Worm (Caenorhabditis elegans) whole organism, L3 larva: Measurements from ENCODE around the gene gon-4.
A peak's percentile ranks its signal among the peaks of the same experiment; 100 is the strongest.

Experiments used
- R02D3.7 ChIP-seq: fragments of 150-350 bp; optimal IDR thresholded peaks from 2 replicates; lab custom pipeline; 2014; ENCODE audit warnings: missing biosample characterization, missing genetic modification characterization
- aly-2 ChIP-seq: fragments of 150-350 bp; optimal IDR thresholded peaks from 2 replicates; lab custom pipeline; 2014; ENCODE audit warnings: missing biosample characterization, missing genetic modification characterization
- ceh-16 ChIP-seq: sonication (generic microtip); optimal IDR thresholded peaks from 2 replicates; lab custom pipeline; 2017; ENCODE audit warnings: missing biosample characterization, missing genetic modification characterization
- ceh-28 ChIP-seq: fragments of 150-350 bp; optimal IDR thresholded peaks from 2 replicates; lab custom pipeline; 2014; ENCODE audit warnings: missing biosample characterization, missing genetic modification reagents, missing genetic modification characterization
- egl-27 ChIP-seq: sonication (generic microtip); optimal IDR thresholded peaks from 4 replicates; lab custom pipeline; 2017; ENCODE audit warnings: missing biosample characterization, missing genetic modification reagents, missing genetic modification characterization
- egl-5 ChIP-seq: fragments of 150-350 bp; optimal IDR thresholded peaks from 2 replicates; lab custom pipeline; 2017; ENCODE audit warnings: missing biosample characterization, missing genetic modification reagents, missing genetic modification characterization, inconsistent platforms
- elt-2 ChIP-seq: sonication (generic microtip); optimal IDR thresholded peaks from 2 replicates; lab custom pipeline; 2016; ENCODE audit warnings: missing genetic modification reagents, mild to moderate bottlenecking, missing genetic modification characterization, missing compliant biosample characterization
- elt-3 ChIP-seq, 3 experiments: fragments of 150-350 bp in 1 of 3; sonication (generic microtip) in 2 of 3; optimal IDR thresholded peaks; 2 replicates in 2 of 3; 4 replicates in 1 of 3; lab custom pipeline; 2014 to 2017; ENCODE audit warnings: missing biosample characterization in 3 of 3, missing genetic modification characterization in 3 of 3
- eor-1 ChIP-seq, 2 experiments: fragments of 150-350 bp; optimal IDR thresholded peaks; 2 replicates each; lab custom pipeline; 2014 to 2018; ENCODE audit warnings: missing biosample characterization in 2 of 2, missing genetic modification characterization in 2 of 2
- fkh-10 ChIP-seq: sonication (generic microtip); optimal IDR thresholded peaks from 2 replicates; lab custom pipeline; 2017; ENCODE audit warnings: missing biosample characterization, missing genetic modification reagents, missing genetic modification characterization
- fkh-2 ChIP-seq: fragments of 150-350 bp; optimal IDR thresholded peaks from 2 replicates; lab custom pipeline; 2014; ENCODE audit warnings: missing biosample characterization, missing genetic modification reagents, missing genetic modification characterization
- fos-1 ChIP-seq: fragments of 150-350 bp; optimal IDR thresholded peaks from 2 replicates; lab custom pipeline; 2014; ENCODE audit warnings: missing biosample characterization, missing genetic modification characterization
- hmg-11 ChIP-seq: sonication (generic microtip); optimal IDR thresholded peaks from 2 replicates; lab custom pipeline; 2016; ENCODE audit warnings: missing genetic modification characterization, missing compliant biosample characterization
- jun-1 ChIP-seq: fragments of 150-350 bp; optimal IDR thresholded peaks from 2 replicates; lab custom pipeline; 2014; ENCODE audit warnings: missing biosample characterization, missing genetic modification reagents, missing genetic modification characterization
- lin-15B ChIP-seq: fragments of 150-350 bp; optimal IDR thresholded peaks from 2 replicates; lab custom pipeline; 2014; ENCODE audit warnings: missing biosample characterization, missing genetic modification characterization
- lin-39 ChIP-seq: fragments of 150-350 bp; optimal IDR thresholded peaks from 2 replicates; lab custom pipeline; 2018; ENCODE audit warnings: missing biosample characterization, missing genetic modification reagents, missing genetic modification characterization
- mdl-1 ChIP-seq: fragments of 150-350 bp; optimal IDR thresholded peaks from 2 replicates; lab custom pipeline; 2014; ENCODE audit warnings: missing biosample characterization, missing genetic modification characterization
- mml-1 ChIP-seq: fragments of 150-350 bp; sonication (generic microtip); optimal IDR thresholded peaks from 3 replicates; lab custom pipeline; 2014; ENCODE audit warnings: missing biosample characterization, missing genetic modification characterization
- nfya-1 ChIP-seq: sonication (generic microtip); optimal IDR thresholded peaks from 2 replicates; lab custom pipeline; 2017; ENCODE audit warnings: missing genetic modification characterization, mild to moderate bottlenecking, missing compliant biosample characterization, antibody characterized with exemption, moderate library complexity; ENCODE audit not compliant: insufficient read depth
- nhr-11 ChIP-seq: fragments of 150-350 bp; optimal IDR thresholded peaks from 2 replicates; lab custom pipeline; 2014; ENCODE audit warnings: missing biosample characterization, missing genetic modification characterization
- nhr-23 ChIP-seq: fragments of 150-350 bp; optimal IDR thresholded peaks from 2 replicates; lab custom pipeline; 2014; ENCODE audit warnings: missing biosample characterization, missing genetic modification reagents, missing genetic modification characterization
- nhr-237 ChIP-seq: fragments of 150-350 bp; optimal IDR thresholded peaks from 2 replicates; lab custom pipeline; 2014; ENCODE audit warnings: missing biosample characterization, missing genetic modification characterization
- nhr-25 ChIP-seq: sonication (generic microtip); optimal IDR thresholded peaks from 2 replicates; lab custom pipeline; 2017; ENCODE audit warnings: missing biosample characterization, missing genetic modification characterization
- nhr-28 ChIP-seq: fragments of 150-350 bp; optimal IDR thresholded peaks from 2 replicates; lab custom pipeline; 2014; ENCODE audit warnings: missing biosample characterization, missing genetic modification characterization
- nhr-43 ChIP-seq: sonication (generic microtip); optimal IDR thresholded peaks from 2 replicates; lab custom pipeline; 2016; ENCODE audit warnings: mild to moderate bottlenecking, missing genetic modification characterization, missing compliant biosample characterization; ENCODE audit not compliant: poor library complexity, severe bottlenecking
- nhr-76 ChIP-seq: fragments of 150-350 bp; sonication (generic microtip); optimal IDR thresholded peaks from 5 replicates; lab custom pipeline; 2014; ENCODE audit warnings: missing biosample characterization, missing genetic modification characterization
- pha-4 ChIP-seq: fragments of 150-350 bp; optimal IDR thresholded peaks from 2 replicates; lab custom pipeline; 2014; ENCODE audit warnings: missing biosample characterization, missing genetic modification reagents, missing genetic modification characterization
- pqm-1 ChIP-seq: fragments of 150-350 bp; optimal IDR thresholded peaks from 2 replicates; lab custom pipeline; 2017; ENCODE audit warnings: missing biosample characterization, missing genetic modification characterization, inconsistent platforms
- skn-1 ChIP-seq: fragments of 150-350 bp; optimal IDR thresholded peaks from 2 replicates; lab custom pipeline; 2014; ENCODE audit warnings: missing biosample characterization, missing genetic modification characterization
- snpc-4 ChIP-seq: fragments of 150-350 bp; optimal IDR thresholded peaks from 2 replicates; lab custom pipeline; 2014; ENCODE audit warnings: missing biosample characterization, missing genetic modification characterization
- tbx-2 ChIP-seq: sonication (generic microtip); optimal IDR thresholded peaks from 2 replicates; lab custom pipeline; 2016; ENCODE audit warnings: mild to moderate bottlenecking, missing genetic modification characterization, missing compliant biosample characterization
- unc-39 ChIP-seq: sonication (generic microtip); optimal IDR thresholded peaks from 4 replicates; lab custom pipeline; 2017; ENCODE audit warnings: missing biosample characterization, missing genetic modification characterization
- unc-62 ChIP-seq: fragments of 150-350 bp; sonication (generic microtip); optimal IDR thresholded peaks from 4 replicates; lab custom pipeline; 2014; ENCODE audit warnings: missing biosample characterization, missing genetic modification reagents, missing genetic modification characterization
- ztf-11 ChIP-seq: fragments of 150-350 bp; optimal IDR thresholded peaks from 2 replicates; lab custom pipeline; 2014; ENCODE audit warnings: missing biosample characterization, missing genetic modification characterization

Gene gon-4

ce11 chrIV:10197317-10197867 is at the start of gene gon-4:
Gene gon-4 (plus strand): TSS chrIV:10197817.
- no peak for TF ChIP-seq skn-1 (tag; lab: Kevin White, UChicago)
- peak; percentile 57 for TF ChIP-seq lin-15B (tag; lab: Kevin White, UChicago)
- peak; percentile 29 for TF ChIP-seq snpc-4
- TF ChIP-seq, all 47 proteins: peak for 2

- TF ChIP-seq snpc-4, result no peak
- TF ChIP-seq lin-39 (tag; lab: Kevin White, UChicago), result no peak
- TF ChIP-seq eor-1 (tag; optimal IDR thresholded peaks at IDR 0.05; lab: Kevin White, UChicago), result no peak
- no peak for TF ChIP-seq nhr-28 (tag; lab: Kevin White, UChicago)
- TF ChIP-seq mdl-1, result no peak
- no peak for TF ChIP-seq unc-39 (tag; lab: Kevin White, UChicago)
- no peak for TF ChIP-seq lin-15B (tag; lab: Kevin White, UChicago)
- TF ChIP-seq jun-1, result no peak
- no peak for TF ChIP-seq nhr-76
Measured at ce11 chrIV:10148938-10149337, 48.7 kb upstream of the gon-4 start, which contains the start of gene pigs-1. Gene pigs-1 (minus strand): TSS chrIV:10149038.

ce11 chrIV:10150552-10151004 is 47.0 kb upstream of the gon-4 start, which contains the start of gene tsp-12:
Gene tsp-12 (minus strand): TSS chrIV:10150602.
- TF ChIP-seq nhr-237 (tag; lab: Kevin White, UChicago) (no peak), aly-2 (tag; lab: Kevin White, UChicago) (no peak), nhr-11 (no peak), mdl-1 (no peak), ceh-28 (no peak), nfya-1 (tag; lab: Kevin White, UChicago) (no peak), fkh-2 (tag; lab: Kevin White, UChicago) (no peak), ztf-11 (no peak), R02D3.7 (tag; lab: Kevin White, UChicago) (no peak), snpc-4 (peak; percentile 50), lin-15B (tag; lab: Kevin White, UChicago) (no peak), unc-62 (GFP tag; lab: Kevin White, UChicago) (no peak), pha-4 (tag; lab: Kevin White, UChicago) (peak; percentile 63)

ce11 chrIV:10151439-10151997 is 46.1 kb upstream of the gon-4 start, which contains the start of gene copg-1:
Gene copg-1 (plus strand): TSS chrIV:10151947.
- TF ChIP-seq snpc-4, result peak; percentile 51
- no peak for TF ChIP-seq eor-1 (tag; optimal IDR thresholded peaks at IDR 0.05; lab: Kevin White, UChicago)
- no peak for TF ChIP-seq fkh-10 (GFP tag; lab: Kevin White, UChicago)
- TF ChIP-seq tbx-2, result no peak
- no peak for TF ChIP-seq elt-3 (tag; optimal IDR thresholded peaks at IDR 0.05; lab: Kevin White, UChicago)
- peak; percentile 77 for TF ChIP-seq nfya-1 (tag; lab: Kevin White, UChicago)
- TF ChIP-seq elt-2 (tag; lab: Kevin White, UChicago), result no peak
- peak; percentile 43 for TF ChIP-seq lin-15B (tag; lab: Kevin White, UChicago)
- no peak for TF ChIP-seq ceh-16 (tag; lab: Kevin White, UChicago)
- TF ChIP-seq mdl-1, result no peak
- TF ChIP-seq egl-5 (tag; lab: Kevin White, UChicago), result no peak
- no peak for TF ChIP-seq jun-1
- peak; percentile 63 for TF ChIP-seq nhr-23 (tag; lab: Kevin White, UChicago)
- peak; percentile 4 for TF ChIP-seq nhr-25
- peak; percentile 66 for TF ChIP-seq pha-4 (tag; lab: Kevin White, UChicago)
- no peak for TF ChIP-seq nhr-28 (tag; lab: Kevin White, UChicago)
- TF ChIP-seq unc-39 (tag; lab: Kevin White, UChicago), result no peak
- TF ChIP-seq hmg-11 (tag; lab: Kevin White, UChicago), result peak; percentile 75
- TF ChIP-seq pqm-1, result peak; percentile 19
- TF ChIP-seq mml-1 (tag; lab: Kevin White, UChicago), result no peak
- peak; percentile 31 for TF ChIP-seq nhr-43 (tag; lab: Kevin White, UChicago)
- TF ChIP-seq fos-1, result no peak
- TF ChIP-seq egl-27 (tag; lab: Kevin White, UChicago), result no peak
